Fruit fly (Drosophila melanogaster) whole organism: Measurements from ENCODE around the gene Teh1.

Experiments
- CG8478 ChIP-seq: fragments of >200 bp; optimal IDR thresholded peaks from 2 replicates; lab custom pipeline; 2018; ENCODE audit warnings: inconsistent platforms
- Dll ChIP-seq: fragments of >200 bp; optimal IDR thresholded peaks from 2 replicates; lab custom pipeline; 2017
- EcR ChIP-seq, 2 experiments: fragments of >200 bp; optimal IDR thresholded peaks; 2 replicates each; lab custom pipeline; 2017; ENCODE audit warnings: missing biosample characterization in 2 of 2, missing genetic modification characterization in 2 of 2, missing genetic modification reagents in 2 of 2
- pan ChIP-seq: fragments of >200 bp; optimal IDR thresholded peaks from 2 replicates; lab custom pipeline; 2017
- psq ChIP-seq: fragments of >200 bp; optimal IDR thresholded peaks from 2 replicates; lab custom pipeline; 2017
- usp ChIP-seq: fragments of >200 bp; optimal IDR thresholded peaks from 2 replicates; lab custom pipeline; 2017; ENCODE audit warnings: missing biosample characterization, missing genetic modification characterization, mixed read lengths

Teh1 gene

dm6 chr3R:9882790-9883189 lies 14.9 kb upstream of the Teh1 start:
- TF ChIP-seq CG8478 (lab: Kevin White, UChicago) (no peak), usp (GFP tag; lab: Kevin White, UChicago) (no peak), Dll (lab: Kevin White, UChicago) (no peak), pan (no peak)

- TF ChIP-seq usp (GFP tag; lab: Kevin White, UChicago) (no peak), Dll (lab: Kevin White, UChicago) (no peak), psq (lab: Kevin White, UChicago) (no peak), CG8478 (lab: Kevin White, UChicago) (no peak), pan (no peak), EcR (GFP tag; optimal IDR thresholded peaks at IDR 0.05; lab: Kevin White, UChicago) (no peak)
These were observed 14.1 kb upstream of the Teh1 start for dm6 chr3R:9882019-9882418.

dm6 chr3R:9881348-9881901 lies 13.5 kb upstream of the Teh1 start:
- TF ChIP-seq usp (GFP tag; lab: Kevin White, UChicago) (no peak), CG8478 (lab: Kevin White, UChicago) (no peak), pan (no peak), EcR (GFP tag; optimal IDR thresholded peaks at IDR 0.05; lab: Kevin White, UChicago) (no peak), Dll (lab: Kevin White, UChicago) (no peak), psq (lab: Kevin White, UChicago) (no peak)

- no peak for TF ChIP-seq EcR (GFP tag; optimal IDR thresholded peaks at IDR 0.05; lab: Kevin White, UChicago)
- TF ChIP-seq usp (GFP tag; lab: Kevin White, UChicago), result no peak
- no peak for TF ChIP-seq pan
- TF ChIP-seq CG8478 (lab: Kevin White, UChicago), result no peak
- TF ChIP-seq Dll (lab: Kevin White, UChicago), result no peak
- no peak for TF ChIP-seq psq (lab: Kevin White, UChicago)
These were observed 12.2 kb upstream of the Teh1 start for dm6 chr3R:9879880-9880852.

- no peak for TF ChIP-seq CG8478 (lab: Kevin White, UChicago)
- TF ChIP-seq psq (lab: Kevin White, UChicago), result no peak
- TF ChIP-seq pan, result no peak
- no peak for TF ChIP-seq Dll (lab: Kevin White, UChicago)
- no peak for TF ChIP-seq usp (GFP tag; lab: Kevin White, UChicago)
- no peak for TF ChIP-seq EcR (GFP tag; optimal IDR thresholded peaks at IDR 0.05; lab: Kevin White, UChicago)
These were observed 11.4 kb upstream of the Teh1 start for dm6 chr3R:9879288-9879687.

- TF ChIP-seq CG8478 (lab: Kevin White, UChicago) (no peak), Dll (lab: Kevin White, UChicago) (no peak), pan (no peak), psq (lab: Kevin White, UChicago) (no peak), usp (GFP tag; lab: Kevin White, UChicago) (no peak), EcR (GFP tag; optimal IDR thresholded peaks at IDR 0.05; lab: Kevin White, UChicago) (no peak)
These were observed 10.4 kb upstream of the Teh1 start for dm6 chr3R:9878026-9878997.

dm6 chr3R:9877153-9878025 lies 9.5 kb upstream of the Teh1 start:
- TF ChIP-seq usp (GFP tag; lab: Kevin White, UChicago), result no peak
- no peak for TF ChIP-seq EcR (GFP tag; optimal IDR thresholded peaks at IDR 0.05; lab: Kevin White, UChicago)
- TF ChIP-seq pan, result no peak
- TF ChIP-seq psq (lab: Kevin White, UChicago), result no peak
- no peak for TF ChIP-seq CG8478 (lab: Kevin White, UChicago)
- TF ChIP-seq Dll (lab: Kevin White, UChicago), result no peak

dm6 chr3R:9875644-9876043 lies 7.7 kb upstream of the Teh1 start:
- TF ChIP-seq EcR (GFP tag; optimal IDR thresholded peaks at IDR 0.05; lab: Kevin White, UChicago), result no peak
- no peak for TF ChIP-seq CG8478 (lab: Kevin White, UChicago)
- TF ChIP-seq psq (lab: Kevin White, UChicago), result no peak

- TF ChIP-seq EcR (GFP tag; optimal IDR thresholded peaks at IDR 0.05; lab: Kevin White, UChicago) (no peak), pan (no peak), Dll (lab: Kevin White, UChicago) (peak; percentile 63), psq (lab: Kevin White, UChicago) (no peak), usp (GFP tag; lab: Kevin White, UChicago) (no peak), CG8478 (lab: Kevin White, UChicago) (no peak)
These were observed 6.3 kb upstream of the Teh1 start, which contains the start of the genes CG46467 and Glut4EF for dm6 chr3R:9874118-9874808. TSS of gene CG46467 (plus strand) at chr3R:9874681. TSS of gene Glut4EF (plus strand) at chr3R:9874681.
